Worm (Caenorhabditis elegans): ENCODE data around the gene Y8A9A.2.

Y8A9A.2 gene

DNA sequence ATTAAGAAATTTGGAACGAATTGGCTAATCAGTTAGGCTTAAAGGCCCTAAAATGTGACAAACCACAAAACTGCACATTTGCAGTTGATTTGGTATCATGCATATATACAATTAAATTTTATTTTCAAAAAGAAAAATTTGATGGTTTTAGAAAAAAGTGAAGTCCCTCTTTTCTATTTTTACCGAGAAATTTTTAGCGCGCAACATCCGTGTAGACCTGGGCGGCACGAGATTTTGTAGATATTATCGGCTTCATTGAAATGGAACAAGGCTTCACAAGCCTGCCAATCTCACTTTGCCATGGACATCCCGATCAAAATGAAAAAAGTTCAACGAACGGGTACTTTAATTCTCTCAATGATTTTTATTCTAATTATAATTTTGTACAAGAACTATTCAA lies 50.6 kb downstream of the Y8A9A.2 start, which contains the start of gene C17A2.2:
C17A2.2 (plus strand) TSS at position 301 of the 400 bp plus-strand sequence.
- TF ChIP-seq ceh-9 (tag; optimal IDR thresholded peaks at IDR 0.05) = no peak
- TF ChIP-seq npax-4 (tag; optimal IDR thresholded peaks at IDR 0.05) = no peak
- no peak for TF ChIP-seq gmeb-2 (tag; optimal IDR thresholded peaks at IDR 0.05)
- no peak for TF ChIP-seq pax-1 (tag; optimal IDR thresholded peaks at IDR 0.05)
- TF ChIP-seq nhr-11 (tag; optimal IDR thresholded peaks at IDR 0.05) = no peak
- no peak for TF ChIP-seq lin-11 (tag; optimal IDR thresholded peaks at IDR 0.05)
